Worm (Caenorhabditis elegans) whole organism, midembryonic: ENCODE data around the gene Y62H9A.15.

Experiments used
- T22C8.4 ChIP-seq: fragments of 200-800 bp; sonication (Bioruptor generic); IDR thresholded peaks from 2 replicates; pipeline ENCODE4 v1.3.6; 2022; ENCODE audit warnings: missing genetic modification characterization, missing compliant biosample characterization
- cog-1 ChIP-seq: sonication (generic microtip); optimal IDR thresholded peaks from 2 replicates; lab custom pipeline; 2016; ENCODE audit warnings: missing genetic modification characterization, missing compliant biosample characterization
- flt-1 ChIP-seq: fragments of 200-800 bp; sonication (Bioruptor generic); IDR thresholded peaks from 2 replicates; pipeline ENCODE4 v1.3.6; 2022; ENCODE audit warnings: missing genetic modification characterization, missing compliant biosample characterization
- ref-1 ChIP-seq: fragments of 200-800 bp; sonication (Bioruptor generic); conservative IDR thresholded peaks from 2 replicates; pipeline ENCODE4 v1.3.6; 2022; ENCODE audit warnings: missing genetic modification reagents, missing genetic modification characterization, missing compliant biosample characterization
- ztf-23 ChIP-seq: fragments of 200-800 bp; sonication (Bioruptor generic); IDR thresholded peaks from 2 replicates; pipeline ENCODE4 v1.3.6; 2022; ENCODE audit warnings: missing genetic modification reagents, missing genetic modification characterization, missing compliant biosample characterization

- no peak for TF ChIP-seq T22C8.4
- no peak for TF ChIP-seq ref-1 (GFP tag; lab: Robert Waterston, UW)
- TF ChIP-seq flt-1 (GFP tag; lab: Robert Waterston, UW), result no peak
- no peak for TF ChIP-seq cog-1 (tag; lab: Kevin White, UChicago)
- TF ChIP-seq ztf-23 (GFP tag; lab: Robert Waterston, UW), result no peak
Measured at ce11 chrX:11872210-11872609, 37.7 kb downstream of the Y62H9A.15 start.
